Fruit fly (Drosophila melanogaster) whole organism, wandering third instar larva: ENCODE data around the gene Mettl14.

ENCODE experiments used
- Abd-B ChIP-seq: fragments of >200 bp; optimal IDR thresholded peaks from 2 replicates; lab custom pipeline; 2017; ENCODE audit warnings: missing biosample characterization, missing genetic modification characterization
- Dif ChIP-seq: fragments of 200-275, 200-300 bp; sonication (Bioruptor generic); optimal IDR thresholded peaks from 2 replicates; lab custom pipeline; 2018; ENCODE audit warnings: missing biosample characterization, missing genetic modification characterization; ENCODE audit not compliant: partially characterized antibody
- Mio ChIP-seq: sonication (Bioruptor generic); optimal IDR thresholded peaks from 2 replicates; lab custom pipeline; 2016; ENCODE audit warnings: missing biosample characterization, missing genetic modification characterization
- OdsH ChIP-seq: fragments of 200-800 bp; sonication (Bioruptor generic); optimal IDR thresholded peaks from 2 replicates; lab custom pipeline; 2016; ENCODE audit warnings: missing biosample characterization, mild to moderate bottlenecking, missing genetic modification characterization
- br ChIP-seq: fragments of 200-800 bp; sonication (Bioruptor generic); optimal IDR thresholded peaks from 2 replicates; lab custom pipeline; 2016; ENCODE audit warnings: missing biosample characterization, missing genetic modification characterization
- dmrt93B ChIP-seq: fragments of 200-800 bp; sonication (Bioruptor generic); optimal IDR thresholded peaks from 2 replicates; lab custom pipeline; 2018; ENCODE audit warnings: missing biosample characterization, mild to moderate bottlenecking, missing genetic modification characterization
- h ChIP-seq: fragments of 200-800 bp; sonication (Bioruptor generic); optimal IDR thresholded peaks from 3 replicates; lab custom pipeline; 2016; ENCODE audit warnings: missing biosample characterization, mild to moderate bottlenecking, missing genetic modification characterization
- jim ChIP-seq: fragments of 175-275, 200-325 bp; sonication (Bioruptor generic); optimal IDR thresholded peaks from 2 replicates; lab custom pipeline; 2016; ENCODE audit warnings: missing biosample characterization, mild to moderate bottlenecking, missing genetic modification characterization
- psq ChIP-seq: fragments of 200-800 bp; sonication (Bioruptor generic); optimal IDR thresholded peaks from 3 replicates; lab custom pipeline; 2017; ENCODE audit warnings: missing biosample characterization, mild to moderate bottlenecking, missing genetic modification characterization, moderate library complexity
- woc ChIP-seq: sonication (Bioruptor generic); optimal IDR thresholded peaks from 2 replicates; lab custom pipeline; 2016; ENCODE audit warnings: missing biosample characterization, mild to moderate bottlenecking, missing genetic modification characterization

- TF ChIP-seq h (GFP tag; lab: Kevin White, UChicago): no peak
- TF ChIP-seq psq (GFP tag; lab: Kevin White, UChicago): no peak
- no peak for TF ChIP-seq br
- TF ChIP-seq Mio (GFP tag; lab: Kevin White, UChicago): no peak
- TF ChIP-seq dmrt93B (GFP tag; lab: Kevin White, UChicago): no peak
- no peak for TF ChIP-seq Abd-B
- no peak for TF ChIP-seq woc (GFP tag; lab: Kevin White, UChicago)
- no peak for TF ChIP-seq OdsH (GFP tag; lab: Kevin White, UChicago)
- no peak for TF ChIP-seq Dif (GFP tag; lab: Kevin White, UChicago)
- no peak for TF ChIP-seq jim (GFP tag; lab: Kevin White, UChicago)
Measured at dm6 chr2L:8327272-8327555, 19.0 kb downstream of the Mettl14 start, which contains the start of gene CG14275.
